Worm (Caenorhabditis elegans): Measurements from ENCODE around the gene ndub-5.

The ndub-5 gene

ce11 chrII:5660155-5660554, 31.0 kb downstream of the ndub-5 start:
- TF ChIP-seq lin-13 (GFP tag; optimal IDR thresholded peaks at IDR 0.05) (no peak), nhr-21 (tag; optimal IDR thresholded peaks at IDR 0.05) (no peak), gmeb-1 (tag; optimal IDR thresholded peaks at IDR 0.05) (no peak), F13H6.1 (tag; optimal IDR thresholded peaks at IDR 0.05) (no peak), ceh-82 (tag; optimal IDR thresholded peaks at IDR 0.05) (no peak), ztf-1 (GFP tag; conservative IDR thresholded peaks at IDR 0.05) (no peak), lsy-2 (tag; optimal IDR thresholded peaks at IDR 0.05) (no peak), unc-55 (GFP tag; optimal IDR thresholded peaks at IDR 0.05) (no peak), elt-3 (tag; optimal IDR thresholded peaks at IDR 0.05) (no peak), zag-1 (tag; optimal IDR thresholded peaks at IDR 0.05) (no peak), sma-3 (GFP tag; optimal IDR thresholded peaks at IDR 0.05) (no peak)

ce11 chrII:5659675-5660074, 31.5 kb downstream of the ndub-5 start, which contains the start of gene fut-3:
fut-3 (minus strand) TSS chrII:5659775.
- no peak for TF ChIP-seq snpc-4 (tag; optimal IDR thresholded peaks at IDR 0.05)

DNA sequence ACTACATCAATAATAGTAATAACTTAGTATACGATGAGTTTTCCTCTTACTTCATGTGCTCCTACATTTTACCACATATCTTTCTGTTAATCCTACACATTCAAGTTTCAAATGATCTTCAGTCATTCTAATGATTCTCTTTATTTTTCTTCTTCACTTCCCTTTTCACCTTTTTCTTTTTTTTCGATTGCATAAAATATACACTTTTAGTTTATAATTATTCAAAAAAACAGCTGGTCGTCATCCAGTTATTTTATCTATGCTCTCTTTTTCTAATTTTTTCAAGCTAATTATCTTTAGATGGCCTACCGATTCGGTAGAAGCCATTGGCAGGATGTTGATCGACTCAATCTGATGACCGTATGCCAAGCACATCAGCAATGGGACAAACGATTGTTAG, 36.9 kb downstream of the ndub-5 start, which contains the start of gene F59E12.1:
TSS of gene F59E12.1 (plus strand) at position 301 of the 400 bp plus-strand sequence.
- TF ChIP-seq lsy-2 (tag; optimal IDR thresholded peaks at IDR 0.05) (no peak), aly-2 (tag; optimal IDR thresholded peaks at IDR 0.05) (no peak), lin-11 (tag; optimal IDR thresholded peaks at IDR 0.05) (no peak), mbf-1 (tag; optimal IDR thresholded peaks at IDR 0.05) (no peak), nhr-23 (tag; optimal IDR thresholded peaks at IDR 0.05) (no peak), nhr-77 (tag; optimal IDR thresholded peaks at IDR 0.05) (no peak), ztf-1 (GFP tag; conservative IDR thresholded peaks at IDR 0.05) (no peak), fos-1 (tag; optimal IDR thresholded peaks at IDR 0.05) (no peak), zag-1 (tag; optimal IDR thresholded peaks at IDR 0.05) (no peak), ztf-4 (tag; optimal IDR thresholded peaks at IDR 0.05) (no peak), nhr-21 (tag; optimal IDR thresholded peaks at IDR 0.05) (no peak), sma-3 (GFP tag; optimal IDR thresholded peaks at IDR 0.05) (no peak), blmp-1 (tag; optimal IDR thresholded peaks at IDR 0.05; ENCODE audit: insufficient read depth) (no peak), unc-55 (GFP tag; optimal IDR thresholded peaks at IDR 0.05) (no peak)

DNA sequence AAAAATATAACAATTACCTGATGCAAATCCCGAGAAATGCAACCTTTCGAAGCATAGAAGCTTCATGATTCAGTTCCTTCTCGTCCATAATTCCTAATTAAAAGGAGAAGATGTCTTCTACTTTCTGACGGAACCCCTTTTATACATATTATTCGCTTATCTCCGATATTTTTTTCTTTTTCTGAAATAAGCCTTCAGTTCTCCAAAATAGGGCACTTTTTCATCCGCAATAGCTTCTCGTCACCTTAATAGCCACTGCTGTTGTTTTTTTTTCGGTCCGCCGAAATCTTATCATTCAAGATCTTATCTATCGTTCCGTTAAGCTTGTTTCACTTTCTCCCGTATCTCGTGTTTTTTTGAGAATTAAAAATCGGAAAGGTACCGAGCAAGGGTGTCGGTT, 38.8 kb downstream of the ndub-5 start, which contains the start of gene bli-2:
TSS of gene bli-2 (minus strand) at position 101 of the 400 bp plus-strand sequence.
- TF ChIP-seq ceh-82 (tag; optimal IDR thresholded peaks at IDR 0.05) (no peak), nhr-77 (tag; optimal IDR thresholded peaks at IDR 0.05) (no peak), ztf-4 (tag; optimal IDR thresholded peaks at IDR 0.05) (no peak), R02D3.7 (tag; optimal IDR thresholded peaks at IDR 0.05) (no peak), aly-2 (tag; optimal IDR thresholded peaks at IDR 0.05) (no peak), blmp-1 (tag; optimal IDR thresholded peaks at IDR 0.05; ENCODE audit: insufficient read depth) (no peak), zag-1 (tag; optimal IDR thresholded peaks at IDR 0.05) (no peak), lin-39 (tag; optimal IDR thresholded peaks at IDR 0.05) (no peak), mbf-1 (tag; optimal IDR thresholded peaks at IDR 0.05) (no peak), crh-2 (tag; optimal IDR thresholded peaks at IDR 0.05) (no peak), unc-55 (GFP tag; optimal IDR thresholded peaks at IDR 0.05) (no peak), lin-11 (tag; optimal IDR thresholded peaks at IDR 0.05) (no peak), C34F6.9 (tag; optimal IDR thresholded peaks at IDR 0.05) (no peak), nhr-129 (tag; optimal IDR thresholded peaks at IDR 0.05) (no peak), lin-13 (GFP tag; optimal IDR thresholded peaks at IDR 0.05) (no peak), nhr-23 (tag; optimal IDR thresholded peaks at IDR 0.05) (no peak), F13H6.1 (tag; optimal IDR thresholded peaks at IDR 0.05) (no peak), nhr-21 (tag; optimal IDR thresholded peaks at IDR 0.05) (no peak)

DNA sequence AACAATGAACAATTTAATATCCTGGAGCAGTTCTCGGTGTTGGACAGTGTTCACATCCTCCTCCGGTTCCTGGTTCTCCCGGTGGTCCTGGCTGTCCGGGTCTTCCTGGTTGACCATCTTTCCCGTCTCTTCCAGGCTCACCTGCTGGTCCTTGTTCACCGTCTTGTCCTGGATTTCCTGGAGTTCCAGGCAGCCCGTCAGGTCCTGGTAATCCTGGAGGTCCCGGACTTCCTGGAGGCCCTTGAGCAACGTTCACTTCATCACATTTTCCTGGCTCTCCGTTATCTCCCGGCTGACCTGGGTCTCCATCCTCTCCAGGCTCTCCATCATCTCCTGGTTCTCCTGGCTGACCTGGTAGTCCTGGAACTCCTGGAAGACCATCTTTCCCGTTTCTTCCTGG, 39.7 kb downstream of the ndub-5 start:
- no peak for TF ChIP-seq aly-2 (tag; optimal IDR thresholded peaks at IDR 0.05)
- TF ChIP-seq blmp-1 (tag; optimal IDR thresholded peaks at IDR 0.05; ENCODE audit: insufficient read depth), result no peak
- no peak for TF ChIP-seq ama-1 (optimal IDR thresholded peaks at IDR 0.05)
- TF ChIP-seq egl-27 (tag; optimal IDR thresholded peaks at IDR 0.05), result no peak
- TF ChIP-seq sem-4 (tag; optimal IDR thresholded peaks at IDR 0.05), result no peak
- no peak for TF ChIP-seq nhr-12 (tag; optimal IDR thresholded peaks at IDR 0.05)
- no peak for TF ChIP-seq nhr-23 (tag; optimal IDR thresholded peaks at IDR 0.05)
- TF ChIP-seq mbf-1 (tag; optimal IDR thresholded peaks at IDR 0.05), result no peak
- no peak for TF ChIP-seq dmd-4 (tag; optimal IDR thresholded peaks at IDR 0.05)
- TF ChIP-seq nhr-6 (tag; optimal IDR thresholded peaks at IDR 0.05), result no peak
- no peak for TF ChIP-seq nhr-11 (tag; optimal IDR thresholded peaks at IDR 0.05)
- no peak for TF ChIP-seq nhr-237 (tag; optimal IDR thresholded peaks at IDR 0.05)

Measured in whole organism, L2 larva.